Fruit fly (Drosophila melanogaster) whole organism, embryonic: ENCODE measurements around the gene RpS15Aa.
A peak's percentile ranks its signal among the peaks of the same experiment; 100 is the strongest.

Experiments
- Adf1 ChIP-seq: fragments of 200-800 bp; sonication (Bioruptor generic); IDR thresholded peaks from 2 replicates; pipeline ENCODE4 v1.3.6; 2022; ENCODE audit warnings: missing biosample characterization, missing genetic modification characterization
- CG12744 ChIP-seq: fragments of 200-800 bp; sonication (Bioruptor generic); optimal IDR thresholded peaks from 2 replicates; lab custom pipeline; 2016; ENCODE audit warnings: missing biosample characterization, missing genetic modification characterization
- CG12942 ChIP-seq: fragments of 200-800 bp; sonication (Bioruptor generic); optimal IDR thresholded peaks from 3 replicates; lab custom pipeline; 2016; ENCODE audit warnings: missing biosample characterization, missing genetic modification characterization
- CG14441 ChIP-seq: fragments of 200-800 bp; sonication (Bioruptor generic); IDR thresholded peaks from 2 replicates; pipeline ENCODE4 v1.3.6; 2022; ENCODE audit warnings: missing biosample characterization, missing genetic modification characterization
- CG15269 ChIP-seq: fragments of 200-800 bp; sonication (Bioruptor generic); optimal IDR thresholded peaks from 2 replicates; lab custom pipeline; 2018; ENCODE audit warnings: missing biosample characterization, mild to moderate bottlenecking, missing genetic modification characterization, moderate library complexity
- CG15479 ChIP-seq: fragments of 200-800 bp; sonication (Bioruptor generic); optimal IDR thresholded peaks from 3 replicates; lab custom pipeline; 2019; ENCODE audit warnings: missing biosample characterization, mild to moderate bottlenecking, missing genetic modification characterization, moderate library complexity
- CG16779 ChIP-seq: fragments of 200-800 bp; sonication (Bioruptor generic); IDR thresholded peaks from 2 replicates; pipeline ENCODE4 v1.3.6; 2022; ENCODE audit warnings: missing biosample characterization, missing genetic modification characterization
- CG17385 ChIP-seq: fragments of 200-800 bp; sonication (Bioruptor generic); optimal IDR thresholded peaks from 3 replicates; lab custom pipeline; 2018; ENCODE audit warnings: missing biosample characterization, mild to moderate bottlenecking, missing genetic modification characterization
- CG18262 ChIP-seq: fragments of 200-800 bp; optimal IDR thresholded peaks from 3 replicates; lab custom pipeline; 2019; ENCODE audit warnings: missing biosample characterization, mild to moderate bottlenecking, missing genetic modification characterization, moderate library complexity
- CG1832 ChIP-seq: fragments of 200-800 bp; sonication (Bioruptor generic); optimal IDR thresholded peaks from 2 replicates; lab custom pipeline; 2017; ENCODE audit warnings: missing biosample characterization, mild to moderate bottlenecking, missing genetic modification characterization, inconsistent platforms
- CG18476 ChIP-seq: fragments of 200-800 bp; sonication (Bioruptor generic); optimal IDR thresholded peaks from 2 replicates; lab custom pipeline; 2016; ENCODE audit warnings: missing biosample characterization, mild to moderate bottlenecking, missing genetic modification characterization
- CG2120 ChIP-seq: fragments of 200-800 bp; sonication (Bioruptor generic); optimal IDR thresholded peaks from 3 replicates; lab custom pipeline; 2016; ENCODE audit warnings: missing biosample characterization, missing genetic modification characterization
- CG2875 ChIP-seq: fragments of 200-800 bp; sonication (Bioruptor generic); optimal IDR thresholded peaks from 2 replicates; lab custom pipeline; 2017; ENCODE audit warnings: missing biosample characterization, mild to moderate bottlenecking, missing genetic modification characterization, missing genetic modification reagents
- CG3726 ChIP-seq: fragments of 200-800 bp; sonication (Bioruptor generic); IDR thresholded peaks from 3 replicates; pipeline ENCODE4, ENCODE4 v1.3.6; 2022; ENCODE audit warnings: missing biosample characterization, missing genetic modification characterization
- CG43689 ChIP-seq: fragments of 200-800 bp; sonication (Bioruptor generic); IDR thresholded peaks from 2 replicates; pipeline ENCODE4 v1.3.6; 2022; ENCODE audit warnings: missing biosample characterization, missing genetic modification characterization
- Eip74EF ChIP-seq, 2 experiments: fragments of 200-800 bp in 1 of 2; fragments of >200 bp in 1 of 2; sonication (Bioruptor generic) in 1 of 2; optimal IDR thresholded peaks; 2 replicates each; lab custom pipeline; 2017 to 2019; ENCODE audit warnings: missing biosample characterization in 2 of 2, missing genetic modification characterization in 2 of 2, mild to moderate bottlenecking in 1 of 2, moderate library complexity in 1 of 2
- GATAe ChIP-seq: fragments of 200-800 bp; sonication (Bioruptor generic); conservative IDR thresholded peaks from 2 replicates; pipeline ENCODE4 v1.3.6; 2022; ENCODE audit warnings: missing biosample characterization, missing genetic modification characterization
- HHEX ChIP-seq: fragments of 200-800 bp; sonication (Bioruptor generic); optimal IDR thresholded peaks from 3 replicates; lab custom pipeline; 2017; ENCODE audit warnings: missing biosample characterization, mild to moderate bottlenecking, missing genetic modification characterization, missing genetic modification reagents
- Hr78 ChIP-seq, 2 experiments: fragments of 200-800 bp in 1 of 2; fragments of >200 bp in 1 of 2; sonication (Bioruptor generic) in 1 of 2; optimal IDR thresholded peaks; 2 replicates each; lab custom pipeline; 2017 to 2019; ENCODE audit warnings: missing biosample characterization in 2 of 2, missing genetic modification characterization in 2 of 2, mild to moderate bottlenecking in 1 of 2, moderate library complexity in 1 of 2
- Med ChIP-seq: fragments of 200-800 bp; sonication (Bioruptor generic); peaks from one replicate; lab custom pipeline; 2016; ENCODE audit warnings: missing biosample characterization, missing genetic modification characterization, mild to moderate bottlenecking, inconsistent platforms, moderate library complexity
- Pdp1 ChIP-seq, 2 experiments: fragments of 200-800 bp; sonication (Bioruptor generic); optimal IDR thresholded peaks; 3 replicates each; lab custom pipeline; 2016; ENCODE audit warnings: missing biosample characterization in 2 of 2, missing genetic modification characterization in 2 of 2, mild to moderate bottlenecking in 1 of 2, moderate library complexity in 1 of 2
- Rfx ChIP-seq: fragments of 200-800 bp; sonication (Bioruptor generic); IDR thresholded peaks from 2 replicates; pipeline ENCODE4 v1.3.6; 2022; ENCODE audit warnings: missing biosample characterization, missing genetic modification characterization
- Sox100B ChIP-seq: fragments of 200-800 bp; sonication (Bioruptor generic); optimal IDR thresholded peaks from 3 replicates; lab custom pipeline; 2018; ENCODE audit warnings: missing biosample characterization, mild to moderate bottlenecking, missing genetic modification characterization
- Trl ChIP-seq, 3 experiments: fragments of >200 bp in 2 of 3; fragments of 200-800 bp in 1 of 3; sonication (Bioruptor generic) in 1 of 3; optimal IDR thresholded peaks; 2 replicates in 1 of 3; 3 replicates in 2 of 3; lab custom pipeline; 2016 to 2017; ENCODE audit warnings: missing biosample characterization in 1 of 3, missing genetic modification characterization in 1 of 3
- amos ChIP-seq: fragments of 200-800 bp; sonication (Bioruptor generic); IDR thresholded peaks from 2 replicates; pipeline ENCODE4 v1.3.6; 2022; ENCODE audit warnings: missing biosample characterization, missing genetic modification characterization; ENCODE audit not compliant: partially characterized antibody
- bigmax ChIP-seq: fragments of 200-800 bp; sonication (Bioruptor generic); optimal IDR thresholded peaks from 2 replicates; lab custom pipeline; 2018; ENCODE audit warnings: missing biosample characterization, mild to moderate bottlenecking, missing genetic modification characterization
- cwo ChIP-seq: fragments of 200-800 bp; sonication (Bioruptor generic); optimal IDR thresholded peaks from 3 replicates; lab custom pipeline; 2017; ENCODE audit warnings: missing biosample characterization, missing genetic modification characterization, mild to moderate bottlenecking, moderate library complexity, missing genetic modification reagents
- fd64A ChIP-seq: fragments of 200-800 bp; sonication (Bioruptor generic); optimal IDR thresholded peaks from 3 replicates; lab custom pipeline; 2018; ENCODE audit warnings: missing biosample characterization, mild to moderate bottlenecking, missing genetic modification characterization
- gt ChIP-seq: fragments of 200-800 bp; sonication (Bioruptor generic); IDR thresholded peaks from 2 replicates; pipeline ENCODE4 v1.3.6; 2022; ENCODE audit warnings: missing biosample characterization, missing genetic modification characterization
- insv ChIP-seq, 2 experiments: fragments of 200-800 bp; sonication (Bioruptor generic); optimal IDR thresholded peaks; 3 replicates each; lab custom pipeline; 2016 to 2018; ENCODE audit warnings: missing biosample characterization in 2 of 2, missing genetic modification characterization in 2 of 2
- ken ChIP-seq: fragments of 200-800 bp; sonication (Bioruptor generic); IDR thresholded peaks from 3 replicates; pipeline ENCODE4 v1.3.6; 2022; ENCODE audit warnings: missing biosample characterization, missing genetic modification characterization
- kni ChIP-seq: fragments of 200-800 bp; sonication (Bioruptor generic); optimal IDR thresholded peaks from 3 replicates; lab custom pipeline; 2017; ENCODE audit warnings: mild to moderate bottlenecking, missing biosample characterization, missing genetic modification reagents, missing genetic modification characterization
- mirr ChIP-seq: fragments of 200-800 bp; sonication (Bioruptor generic); optimal IDR thresholded peaks from 3 replicates; lab custom pipeline; 2018; ENCODE audit warnings: missing biosample characterization, mild to moderate bottlenecking, missing genetic modification characterization
- otp ChIP-seq: fragments of 200-800 bp; sonication (Bioruptor generic); IDR thresholded peaks from 3 replicates; pipeline ENCODE4, ENCODE4 v1.3.6; 2022; ENCODE audit warnings: missing biosample characterization, missing genetic modification characterization
- pnt ChIP-seq: fragments of 200-800 bp; sonication (Bioruptor generic); optimal IDR thresholded peaks from 3 replicates; lab custom pipeline; 2016; ENCODE audit warnings: missing biosample characterization, missing genetic modification characterization
- rib ChIP-seq: fragments of 200-800 bp; sonication (Bioruptor generic); IDR thresholded peaks from 2 replicates; pipeline ENCODE4 v1.3.6; 2022; ENCODE audit warnings: missing biosample characterization, missing genetic modification characterization
- sd ChIP-seq: fragments of 200-800 bp; sonication (Bioruptor generic); optimal IDR thresholded peaks from 3 replicates; lab custom pipeline; 2018; ENCODE audit warnings: missing biosample characterization, mild to moderate bottlenecking, missing genetic modification characterization, moderate library complexity
- shn ChIP-seq: fragments of 200-800 bp; sonication (Bioruptor generic); optimal IDR thresholded peaks from 3 replicates; lab custom pipeline; 2016; ENCODE audit warnings: missing biosample characterization, missing genetic modification characterization
- slbo ChIP-seq: fragments of 200-800 bp; sonication (Bioruptor generic); IDR thresholded peaks from 2 replicates; pipeline ENCODE4 v1.3.6; 2022; ENCODE audit warnings: missing biosample characterization, missing genetic modification characterization
- slou ChIP-seq: fragments of 200-800 bp; sonication (Bioruptor generic); optimal IDR thresholded peaks from 3 replicates; lab custom pipeline; 2016; ENCODE audit warnings: missing biosample characterization, missing genetic modification characterization
- usp ChIP-seq: fragments of >200 bp; optimal IDR thresholded peaks from 2 replicates; lab custom pipeline; 2017; ENCODE audit warnings: missing biosample characterization, missing genetic modification characterization
- vnd ChIP-seq: fragments of 200-800 bp; sonication (Bioruptor generic); IDR thresholded peaks from 3 replicates; pipeline ENCODE4 v1.3.6; 2022; ENCODE audit warnings: missing biosample characterization, missing genetic modification characterization; ENCODE audit not compliant: partially characterized antibody
- vvl ChIP-seq: fragments of 200-800 bp; sonication (Bioruptor generic); IDR thresholded peaks from 2 replicates; pipeline ENCODE4 v1.3.6; 2022; ENCODE audit warnings: missing biosample characterization, missing genetic modification characterization
- wor ChIP-seq: fragments of 200-800 bp; sonication (Bioruptor generic); IDR thresholded peaks from 2 replicates; pipeline ENCODE4 v1.3.6; 2022; ENCODE audit warnings: missing biosample characterization, missing genetic modification characterization

RpS15Aa gene

DNA sequence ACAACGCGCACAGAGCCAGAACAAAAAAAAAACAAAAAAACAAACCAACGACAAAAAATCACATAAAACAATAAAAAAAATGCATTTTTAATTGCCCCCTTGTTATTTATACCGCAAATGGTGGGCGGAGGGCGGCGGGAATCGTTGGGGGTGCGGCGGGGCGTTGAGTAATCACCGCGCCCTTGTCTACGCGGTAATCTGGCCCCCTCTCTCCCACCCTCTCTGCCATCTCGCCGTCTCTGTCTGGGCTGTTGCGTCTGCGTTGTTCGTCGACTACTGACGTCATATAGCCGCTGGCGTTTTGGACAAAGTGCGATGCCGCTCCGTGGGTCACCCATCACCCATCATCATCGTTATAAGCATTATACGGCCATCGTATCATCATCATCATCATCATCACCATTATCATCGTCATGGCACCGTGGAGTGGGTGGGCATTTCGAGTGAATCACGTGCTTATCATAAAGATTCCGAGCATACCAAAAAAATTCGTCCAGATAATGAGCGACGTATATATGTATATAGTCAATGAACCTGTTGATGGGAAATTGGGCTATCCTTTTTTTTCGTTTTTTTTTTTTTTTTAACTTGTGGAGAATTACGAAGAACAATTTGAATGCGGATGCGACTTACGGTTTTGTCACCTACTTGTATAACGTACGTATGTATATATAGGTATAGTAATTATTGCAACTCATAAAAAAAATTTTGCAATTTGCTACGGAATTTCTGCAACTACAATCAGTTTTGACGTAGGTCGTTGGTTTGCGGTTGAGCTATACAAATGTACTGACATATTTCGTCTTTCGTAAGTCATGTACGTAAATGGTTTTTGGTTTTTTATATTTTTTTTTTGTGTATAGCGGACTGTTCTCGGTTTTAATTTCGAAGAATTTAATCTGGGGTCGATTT is 34.6 kb downstream of the RpS15Aa start (continued):
- no peak for TF ChIP-seq fd64A (GFP tag; lab: Kevin White, UChicago)
- TF ChIP-seq slou = no peak
- TF ChIP-seq GATAe (GFP tag; lab: Robert Waterston, UW) = no peak
- no peak for TF ChIP-seq wor (GFP tag; lab: Robert Waterston, UW)
- no peak for TF ChIP-seq CG43689 (GFP tag; lab: Robert Waterston, UW)
- peak; percentile 35 for TF ChIP-seq CG1832 (GFP tag; lab: Kevin White, UChicago)
- no peak for TF ChIP-seq gt
- TF ChIP-seq usp (GFP tag; lab: Kevin White, UChicago) = no peak
- peak; percentile 14; the same call in 1 of the 3 replicates for TF ChIP-seq otp
- TF ChIP-seq CG2875 (GFP tag; lab: Kevin White, UChicago) = no peak
- TF ChIP-seq insv (GFP tag; optimal IDR thresholded peaks at IDR 0.05; lab: Kevin White, UChicago) = no peak
- no peak for TF ChIP-seq CG3726 (GFP tag; lab: Robert Waterston, UW)
- TF ChIP-seq CG14441 (GFP tag; lab: Robert Waterston, UW) = no peak
- no peak for TF ChIP-seq rib (GFP tag; lab: Robert Waterston, UW)
- TF ChIP-seq shn (GFP tag; lab: Kevin White, UChicago) = peak; percentile 2
- TF ChIP-seq ken (GFP tag; lab: Robert Waterston, UW) = no peak

DNA sequence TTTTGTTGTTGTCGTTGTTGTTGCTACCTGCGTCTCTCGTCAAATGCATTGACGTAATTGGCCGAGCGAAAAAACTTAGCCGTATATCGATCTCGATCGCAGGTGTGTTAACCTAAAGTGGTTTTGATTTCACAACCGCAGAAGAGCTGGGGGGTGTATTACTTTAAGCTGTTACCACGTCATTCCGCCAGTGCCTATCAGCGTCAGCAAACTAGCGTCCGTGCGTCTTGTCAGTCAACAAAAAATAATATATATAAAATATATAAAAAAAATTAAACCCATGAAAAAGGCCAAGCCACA is 35.2 kb downstream of the RpS15Aa start, which contains the start of gene CG1764:
CG1764 (minus strand) TSS at position 101 of the 300 bp plus-strand sequence.
- TF ChIP-seq Sox100B (GFP tag; lab: Kevin White, UChicago) = no peak
- TF ChIP-seq Med (GFP tag; lab: Kevin White, UChicago) = peak; percentile 46

DNA sequence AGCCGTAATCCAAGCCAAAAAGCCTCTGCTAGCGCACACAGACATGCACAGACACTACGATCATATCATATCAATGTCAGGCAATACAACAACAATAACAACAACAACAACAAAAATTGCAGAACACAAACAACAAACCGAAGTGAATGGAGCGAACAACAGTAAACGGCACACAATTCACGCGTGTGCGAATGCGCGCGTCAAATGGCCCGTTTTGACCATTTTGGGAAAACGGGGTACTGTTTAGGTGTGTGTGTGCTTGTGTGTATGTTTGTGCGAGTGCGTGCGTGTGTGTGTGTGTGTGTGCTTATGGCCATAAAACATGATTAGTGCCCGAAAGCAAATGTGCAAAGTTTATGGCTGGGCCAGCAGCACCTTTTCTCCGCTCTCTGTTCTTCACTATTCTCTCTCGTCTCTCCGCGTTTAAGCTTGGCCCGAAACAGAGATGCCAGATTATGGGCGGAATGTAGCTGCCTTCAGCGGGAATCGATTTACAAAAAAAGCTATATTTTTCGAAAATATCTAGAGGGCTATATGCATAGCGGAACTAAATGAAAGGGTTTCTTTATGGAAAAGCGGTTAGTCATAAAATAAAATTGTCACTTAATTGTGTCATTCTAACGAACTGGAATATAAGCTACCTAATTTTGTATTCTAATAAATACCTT is 36.5 kb downstream of the RpS15Aa start:
- TF ChIP-seq CG2875 (GFP tag; lab: Kevin White, UChicago) = no peak
- no peak for TF ChIP-seq CG18262 (tag; lab: Kevin White, UChicago)
- no peak for TF ChIP-seq CG17385 (GFP tag; lab: Kevin White, UChicago)
- TF ChIP-seq slbo (GFP tag; lab: Robert Waterston, UW) = 0 out of 2 replicates have a peak, but pooled peaks have one; percentile 30
- TF ChIP-seq CG12744 (GFP tag; lab: Kevin White, UChicago) = no peak
- no peak for TF ChIP-seq pnt (GFP tag; lab: Kevin White, UChicago)
- peak; percentile 56 for TF ChIP-seq CG15269
- TF ChIP-seq CG2120 (GFP tag; lab: Kevin White, UChicago) = no peak
- no peak for TF ChIP-seq HHEX (GFP tag; lab: Kevin White, UChicago)
- TF ChIP-seq mirr (GFP tag; lab: Kevin White, UChicago) = peak; percentile 21
- TF ChIP-seq CG18476 (GFP tag; lab: Kevin White, UChicago) = no peak
- no peak; the same call in 1 of the 2 replicates for TF ChIP-seq amos (GFP tag; lab: Robert Waterston, UW)
- TF ChIP-seq vnd (GFP tag; lab: Robert Waterston, UW) = no peak
- peak; percentile 35 for TF ChIP-seq kni (GFP tag; lab: Kevin White, UChicago)
- no peak for TF ChIP-seq Pdp1 (GFP tag; optimal IDR thresholded peaks at IDR 0.05; lab: Kevin White, UChicago)
- peak; percentile 19 for TF ChIP-seq cwo
- TF ChIP-seq vvl (GFP tag; lab: Robert Waterston, UW) = 0 out of 2 replicates have a peak, but pooled peaks have one; percentile 8
- peak in 1 of 2 experiments; percentile 21 for TF ChIP-seq Hr78 (GFP tag; optimal IDR thresholded peaks at IDR 0.05; lab: Kevin White, UChicago)
- TF ChIP-seq bigmax = no peak
- TF ChIP-seq Rfx (GFP tag; lab: Robert Waterston, UW) = peak; percentile 11; the same call in 1 of the 2 replicates
- peak; percentile 37 for TF ChIP-seq sd
- TF ChIP-seq CG16779 = no peak
- TF ChIP-seq Eip74EF (GFP tag; optimal IDR thresholded peaks at IDR 0.05; lab: Kevin White, UChicago) = peak in 1 of 2 experiments; percentile 9
- no peak for TF ChIP-seq Adf1 (GFP tag; lab: Robert Waterston, UW)
- no peak for TF ChIP-seq CG15479 (GFP tag; lab: Kevin White, UChicago)
- TF ChIP-seq CG12942 = no peak
- peak in 1 of 2 experiments; percentile 62 for TF ChIP-seq Trl (optimal IDR thresholded peaks at IDR 0.05; lab: Kevin White, UChicago)
- no peak for TF ChIP-seq Trl (GFP tag; optimal IDR thresholded peaks at IDR 0.05; lab: Kevin White, UChicago)
